Worm (Caenorhabditis elegans) whole organism, L4/young adult: ENCODE results near the gene fbxc-31.
"Not testable (repeated sequence)": the region's sequence is repeated elsewhere in the genome, so short reads cannot be mapped to it uniquely, and the experiment has no call there.

Source experiments
- W03F9.2 ChIP-seq: fragments of 150-350 bp; optimal IDR thresholded peaks from 2 replicates; lab custom pipeline; 2014; ENCODE audit warnings: missing biosample characterization, missing genetic modification characterization
- dao-5 ChIP-seq: sonication (generic microtip); optimal IDR thresholded peaks from 2 replicates; lab custom pipeline; 2016; ENCODE audit warnings: missing genotype, missing genetic modification characterization, moderate library complexity, missing compliant biosample characterization
- him-1 ChIP-seq: sonication (generic microtip); optimal IDR thresholded peaks from 2 replicates; lab custom pipeline; 2016; ENCODE audit warnings: missing genotype, missing genetic modification reagents, missing genetic modification characterization, missing compliant biosample characterization

Gene fbxc-31

ce11 chrII:909554-909953, 2.2 kb upstream of the fbxc-31 start, which contains the start of the genes fbxc-24 and fbxc-27:
fbxc-24 (minus strand) TSS chrII:909654.
fbxc-27 (plus strand) TSS chrII:909769.
- TF ChIP-seq W03F9.2 (tag; lab: Kevin White, UChicago), result no peak
- TF ChIP-seq dao-5 (tag; lab: Kevin White, UChicago), result no peak
- no peak for TF ChIP-seq him-1 (tag; lab: Kevin White, UChicago)

DNA sequence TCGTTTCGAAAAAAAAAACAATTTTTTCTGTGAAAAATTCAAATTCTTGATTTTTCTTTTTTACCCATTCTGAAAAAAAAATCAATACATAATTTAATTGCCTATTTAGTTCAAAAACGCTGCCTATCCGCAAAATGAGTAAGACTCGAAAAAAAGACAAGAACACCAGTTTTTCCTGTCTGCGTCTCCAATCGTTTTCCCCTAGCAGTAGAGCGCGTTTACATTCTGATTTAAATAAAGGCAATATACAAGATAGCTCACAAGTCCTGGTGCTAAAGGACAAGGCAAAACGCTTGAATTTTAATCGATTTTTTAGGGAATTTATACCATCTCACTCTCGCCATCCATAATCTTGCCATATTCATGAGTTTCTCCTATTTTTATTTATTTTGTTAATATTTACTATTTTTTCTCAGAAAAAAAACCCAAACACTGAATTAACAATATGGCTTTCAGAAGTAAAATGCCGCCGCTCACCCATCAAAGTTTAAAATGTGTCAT, 1.5 kb downstream of the fbxc-31 start, which contains the start of gene fbxc-33:
Gene fbxc-33, plus strand, starts transcription at position 451 of the 501 bp plus-strand sequence.
- TF ChIP-seq dao-5 (tag; lab: Kevin White, UChicago) (no peak), W03F9.2 (tag; lab: Kevin White, UChicago) (no peak), him-1 (tag; lab: Kevin White, UChicago) (no peak)

DNA sequence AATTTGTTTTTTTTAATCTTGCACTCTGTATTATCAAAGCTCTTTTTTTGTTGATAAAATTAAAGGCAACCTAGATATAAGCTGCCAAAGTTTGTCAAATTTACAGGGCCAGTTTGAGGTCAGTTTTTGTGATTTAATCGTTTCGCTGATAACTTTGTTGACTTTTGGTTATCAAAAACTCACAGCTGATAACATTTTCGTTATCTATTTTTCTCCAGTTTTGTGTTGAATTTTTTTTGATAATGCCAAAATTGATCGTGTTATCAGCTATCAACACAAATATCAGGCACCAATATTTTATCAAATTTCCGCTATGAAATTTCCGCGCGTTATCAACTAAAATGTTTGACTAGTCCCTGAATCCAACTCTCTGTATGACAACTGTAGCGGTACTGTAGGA, 3.4 kb downstream of the fbxc-31 start:
- no peak for TF ChIP-seq him-1 (tag; lab: Kevin White, UChicago)
- no peak for TF ChIP-seq W03F9.2 (tag; lab: Kevin White, UChicago)
- no peak for TF ChIP-seq dao-5 (tag; lab: Kevin White, UChicago)

- TF ChIP-seq him-1 (tag; lab: Kevin White, UChicago), result no peak
- no peak for TF ChIP-seq dao-5 (tag; lab: Kevin White, UChicago)
- TF ChIP-seq W03F9.2 (tag; lab: Kevin White, UChicago), result no peak
Measured at ce11 chrII:915780-916179, 4.0 kb downstream of the fbxc-31 start, which contains the start of gene fbxc-29. fbxc-29 (plus strand) TSS chrII:916080.

- TF ChIP-seq W03F9.2 (tag; lab: Kevin White, UChicago), result no peak
- no peak for TF ChIP-seq him-1 (tag; lab: Kevin White, UChicago)
- TF ChIP-seq dao-5 (tag; lab: Kevin White, UChicago), result no peak
Measured at ce11 chrII:917324-917723, 5.5 kb downstream of the fbxc-31 start, which contains the start of gene fbxc-30. fbxc-30 (plus strand) TSS chrII:917624.

ce11 chrII:920326-920725, 8.5 kb downstream of the fbxc-31 start:
- no peak for TF ChIP-seq dao-5 (tag; lab: Kevin White, UChicago)
- no peak for TF ChIP-seq him-1 (tag; lab: Kevin White, UChicago)
- TF ChIP-seq W03F9.2 (tag; lab: Kevin White, UChicago), result no peak

DNA sequence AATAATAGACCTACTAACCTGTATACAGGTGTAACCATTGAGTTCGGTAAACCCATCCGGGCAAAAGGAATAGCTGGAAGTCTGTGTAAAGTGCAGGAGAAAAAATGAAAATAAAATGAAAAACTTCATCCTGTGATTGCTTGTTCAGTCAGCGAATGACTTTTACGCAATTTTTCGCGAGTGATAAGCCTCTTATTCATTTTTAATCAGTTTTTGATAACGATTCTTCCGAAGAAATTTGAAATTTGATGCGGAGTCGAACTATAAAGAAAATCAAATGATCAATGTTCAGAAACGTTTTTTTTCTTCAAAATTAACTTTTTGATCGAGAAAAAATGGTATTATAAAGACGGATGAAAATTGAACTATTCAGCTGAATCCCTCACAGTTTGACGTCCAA, 11.0 kb downstream of the fbxc-31 start:
- TF ChIP-seq dao-5 (tag; lab: Kevin White, UChicago), result no peak
- no peak for TF ChIP-seq him-1 (tag; lab: Kevin White, UChicago)
- no peak for TF ChIP-seq W03F9.2 (tag; lab: Kevin White, UChicago)

- TF ChIP-seq dao-5 (tag; lab: Kevin White, UChicago) (no peak), W03F9.2 (tag; lab: Kevin White, UChicago) (no peak), him-1 (tag; lab: Kevin White, UChicago) (no peak)
Measured at ce11 chrII:923521-923920, 11.7 kb downstream of the fbxc-31 start, which contains the start of gene fbxc-28. fbxc-28 (plus strand) TSS chrII:923821.

- TF ChIP-seq him-1 (tag; lab: Kevin White, UChicago) (no peak), W03F9.2 (tag; lab: Kevin White, UChicago) (no peak), dao-5 (tag; lab: Kevin White, UChicago) (no peak)
Measured at ce11 chrII:927331-927730, 15.6 kb downstream of the fbxc-31 start, which contains the start of gene R07C3.13. R07C3.13 (minus strand) TSS chrII:927431.

DNA sequence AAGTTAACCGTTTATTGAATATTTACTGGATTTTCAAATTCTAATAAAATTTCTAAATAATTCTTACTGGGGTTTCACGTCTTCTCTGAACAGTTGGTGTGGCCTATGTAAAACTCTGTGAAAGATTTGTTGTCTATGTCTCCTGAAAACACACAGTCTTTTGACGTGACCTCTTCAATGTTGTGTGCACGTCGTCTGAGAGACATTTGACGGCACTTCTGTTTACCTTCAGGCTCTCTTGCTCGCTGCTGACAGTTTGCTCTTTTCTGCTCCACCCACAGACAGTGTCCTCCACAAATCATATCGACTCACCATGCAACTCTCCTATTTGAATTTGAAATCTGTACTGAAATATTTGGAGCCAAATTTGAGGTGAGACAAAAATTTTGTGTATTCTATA, 19.1 kb downstream of the fbxc-31 start, which contains the start of gene fbxc-34:
Gene fbxc-34, plus strand, starts transcription at position 301 of the 400 bp plus-strand sequence.
- not testable (repeated sequence) for TF ChIP-seq dao-5, him-1, W03F9.2 (tag; lab: Kevin White, UChicago)

DNA sequence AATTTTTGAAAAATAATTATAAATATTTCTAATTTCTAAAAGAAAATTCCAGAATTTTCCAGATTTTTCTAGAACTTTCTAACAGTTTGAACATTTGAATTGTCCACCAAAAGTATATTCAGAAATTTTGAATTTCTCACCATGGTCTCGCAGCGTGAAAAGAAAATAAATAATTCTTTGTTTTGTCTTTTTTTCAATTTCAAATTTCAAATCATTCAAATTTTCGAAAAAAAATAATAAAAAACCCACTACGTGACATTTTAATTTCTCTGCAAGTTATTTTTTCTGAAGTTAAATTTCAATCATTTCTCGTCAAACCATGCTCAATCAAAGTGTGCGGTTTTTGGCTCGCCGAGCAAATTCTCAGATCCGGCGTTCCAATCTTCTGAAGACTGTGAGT, 20.9 kb downstream of the fbxc-31 start, which contains the start of gene acs-15:
Gene acs-15, plus strand, starts transcription at position 301 of the 400 bp plus-strand sequence.
- no peak for TF ChIP-seq dao-5 (tag; lab: Kevin White, UChicago)
- no peak for TF ChIP-seq W03F9.2 (tag; lab: Kevin White, UChicago)
- TF ChIP-seq him-1 (tag; lab: Kevin White, UChicago), result no peak

DNA sequence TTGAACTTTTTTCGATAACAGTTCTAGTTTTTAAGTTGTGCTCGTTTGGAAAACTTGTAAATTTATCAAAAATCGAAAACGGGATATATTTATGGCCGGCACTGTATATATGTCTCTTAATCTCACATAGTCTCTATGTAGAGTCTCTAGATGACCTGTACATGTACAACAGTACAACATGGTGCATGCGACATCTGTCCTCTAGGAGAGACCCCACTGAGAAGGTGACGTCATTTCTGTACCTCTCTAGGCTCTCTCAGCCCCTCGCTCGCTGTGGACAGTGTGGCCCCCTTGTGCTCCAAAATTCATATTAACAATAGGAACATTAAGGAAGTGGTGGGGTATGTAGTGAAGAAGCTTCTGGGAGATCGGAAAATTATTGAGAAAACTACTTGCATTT, 25.5 kb downstream of the fbxc-31 start:
- no peak for TF ChIP-seq dao-5 (tag; lab: Kevin White, UChicago)
- no peak for TF ChIP-seq him-1 (tag; lab: Kevin White, UChicago)
- TF ChIP-seq W03F9.2 (tag; lab: Kevin White, UChicago), result no peak

DNA sequence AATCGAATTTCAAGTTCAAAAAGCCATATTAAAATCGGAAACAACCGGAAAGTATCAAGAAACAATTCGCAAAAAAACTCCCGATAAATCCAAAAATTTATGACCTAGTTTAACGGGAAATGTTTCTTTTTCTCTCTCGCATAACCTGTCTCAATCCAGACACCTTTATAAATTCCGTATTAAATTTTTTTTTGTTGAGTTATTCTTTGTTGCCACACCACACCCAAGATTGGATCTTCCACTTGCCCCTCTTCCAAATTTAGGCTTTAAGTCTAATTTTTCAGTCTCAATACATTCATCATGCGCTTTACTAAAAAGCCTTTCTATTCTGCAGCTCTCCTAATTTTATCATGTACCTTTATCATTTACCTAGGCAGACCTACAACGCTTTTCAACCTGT, 26.8 kb downstream of the fbxc-31 start, which contains the start of gene R07C3.3:
Gene R07C3.3, plus strand, starts transcription at position 301 of the 400 bp plus-strand sequence.
- TF ChIP-seq W03F9.2 (tag; lab: Kevin White, UChicago) (no peak), dao-5 (tag; lab: Kevin White, UChicago) (no peak), him-1 (tag; lab: Kevin White, UChicago) (no peak)
